Worm (Caenorhabditis elegans): ENCODE data around the gene tomm-20.
A peak's percentile ranks its signal among the peaks of the same experiment; 100 is the strongest.

Gene tomm-20

DNA sequence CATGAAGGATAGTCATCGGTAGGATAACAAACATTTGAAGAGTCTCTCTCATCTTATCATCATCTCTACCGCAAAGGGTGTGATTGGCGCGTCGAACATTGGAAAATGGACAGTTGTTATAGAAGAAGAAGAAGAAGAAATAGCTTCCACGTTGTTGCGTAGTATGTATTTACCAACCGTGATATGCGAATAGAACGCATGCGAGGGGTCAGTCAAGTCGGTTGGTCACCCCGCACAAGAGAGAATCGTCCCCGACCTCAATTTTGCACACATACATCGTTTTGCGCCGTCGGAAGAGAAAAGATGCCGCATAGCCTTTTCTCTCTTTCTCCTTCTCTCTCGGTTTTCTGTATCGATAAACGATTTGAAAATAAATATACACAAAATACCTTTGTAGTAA lies 48.3 kb downstream of the tomm-20 start:
- TF ChIP-seq flh-1 (GFP tag; optimal IDR thresholded peaks at IDR 0.05) = no peak
- no peak for TF ChIP-seq nhr-12 (tag; optimal IDR thresholded peaks at IDR 0.05)
- no peak for TF ChIP-seq M03D4.4 (tag; optimal IDR thresholded peaks at IDR 0.05)
- TF ChIP-seq ceh-39 (tag; optimal IDR thresholded peaks at IDR 0.05) = no peak
- no peak for TF ChIP-seq drap-1 (GFP tag; optimal IDR thresholded peaks at IDR 0.05)
- no peak for TF ChIP-seq nhr-2 (tag; optimal IDR thresholded peaks at IDR 0.05)
- TF ChIP-seq hlh-1 (tag; optimal IDR thresholded peaks at IDR 0.05) = no peak
- TF ChIP-seq mls-2 (tag; optimal IDR thresholded peaks at IDR 0.05) = no peak
- TF ChIP-seq ceh-83 (GFP tag; optimal IDR thresholded peaks at IDR 0.05) = no peak
- TF ChIP-seq ces-1 (GFP tag; optimal IDR thresholded peaks at IDR 0.05) = no peak
- TF ChIP-seq elt-1 (tag; optimal IDR thresholded peaks at IDR 0.05; ENCODE audit: borderline replicate concordance, insufficient read depth) = peak; percentile 49
- no peak for TF ChIP-seq unc-62 (GFP tag; optimal IDR thresholded peaks at IDR 0.05)
- TF ChIP-seq unc-120 (tag; optimal IDR thresholded peaks at IDR 0.05; ENCODE audit: poor library complexity, severe bottlenecking) = no peak
- TF ChIP-seq zip-8 (tag; optimal IDR thresholded peaks at IDR 0.05) = no peak
- no peak for TF ChIP-seq nhr-76 (tag; optimal IDR thresholded peaks at IDR 0.05)
- TF ChIP-seq lin-32 (GFP tag; optimal IDR thresholded peaks at IDR 0.05) = no peak
- TF ChIP-seq lsy-2 (tag; optimal IDR thresholded peaks at IDR 0.05) = no peak
- no peak for TF ChIP-seq mab-5 (tag; optimal IDR thresholded peaks at IDR 0.05)
- peak; percentile 30 for TF ChIP-seq ham-2 (GFP tag; optimal IDR thresholded peaks at IDR 0.05)
- TF ChIP-seq nhr-28 (tag; optimal IDR thresholded peaks at IDR 0.05) = no peak
- TF ChIP-seq sem-2 (GFP tag; optimal IDR thresholded peaks at IDR 0.05) = no peak
- TF ChIP-seq sptf-1 (tag; optimal IDR thresholded peaks at IDR 0.05) = no peak
- TF ChIP-seq ceh-43 (GFP tag; optimal IDR thresholded peaks at IDR 0.05) = no peak
- no peak for TF ChIP-seq elt-3 (tag; optimal IDR thresholded peaks at IDR 0.05)
- peak; percentile 8 for TF ChIP-seq pha-4 (tag; optimal IDR thresholded peaks at IDR 0.05)

- TF ChIP-seq unc-120 (tag; optimal IDR thresholded peaks at IDR 0.05; ENCODE audit: poor library complexity, severe bottlenecking) = no peak
- no peak for TF ChIP-seq pha-4 (tag; optimal IDR thresholded peaks at IDR 0.05)
- TF ChIP-seq hlh-1 (tag; optimal IDR thresholded peaks at IDR 0.05) = no peak
- TF ChIP-seq tbx-8 (GFP tag; optimal IDR thresholded peaks at IDR 0.05) = no peak
- TF ChIP-seq cnd-1 (tag; optimal IDR thresholded peaks at IDR 0.05) = no peak
- no peak for TF ChIP-seq ztf-11 (tag; optimal IDR thresholded peaks at IDR 0.05)
- TF ChIP-seq M03D4.4 (tag; optimal IDR thresholded peaks at IDR 0.05) = no peak
- no peak for TF ChIP-seq zip-8 (tag; optimal IDR thresholded peaks at IDR 0.05)
- no peak for TF ChIP-seq lsy-2 (tag; optimal IDR thresholded peaks at IDR 0.05)
- no peak for TF ChIP-seq unc-62 (GFP tag; optimal IDR thresholded peaks at IDR 0.05)
- no peak for TF ChIP-seq sptf-1 (tag; optimal IDR thresholded peaks at IDR 0.05)
- TF ChIP-seq mep-1 (tag; optimal IDR thresholded peaks at IDR 0.05) = no peak
- TF ChIP-seq nhr-76 (tag; optimal IDR thresholded peaks at IDR 0.05) = no peak
Observed at ce11 chrV:12294091-12294490, 49.2 kb downstream of the tomm-20 start.

Data from whole organism, mixed stage, embryonic.